Worm (Caenorhabditis elegans): ENCODE data around the gene R07E5.17.

The R07E5.17 gene

ce11 chrIII:4428797-4429196 is 24.6 kb upstream of the R07E5.17 start (continued):
- no peak for TF ChIP-seq npax-4 (tag; optimal IDR thresholded peaks at IDR 0.05)
- TF ChIP-seq C08G9.2 (tag; optimal IDR thresholded peaks at IDR 0.05): peak; percentile 10
- TF ChIP-seq ceh-6 (GFP tag; optimal IDR thresholded peaks at IDR 0.05): no peak
- TF ChIP-seq T23F11.4 (GFP tag; optimal IDR thresholded peaks at IDR 0.05): peak; percentile 56
- no peak for TF ChIP-seq syd-9 (tag; optimal IDR thresholded peaks at IDR 0.05)
- TF ChIP-seq pha-2 (tag; optimal IDR thresholded peaks at IDR 0.05): no peak
- no peak for TF ChIP-seq ceh-9 (tag; optimal IDR thresholded peaks at IDR 0.05)
- TF ChIP-seq fkh-10 (GFP tag; optimal IDR thresholded peaks at IDR 0.05): no peak
- no peak for TF ChIP-seq ets-4 (tag; optimal IDR thresholded peaks at IDR 0.05)
- TF ChIP-seq rnt-1 (tag; optimal IDR thresholded peaks at IDR 0.05): no peak
- TF ChIP-seq sdc-2 (tag; optimal IDR thresholded peaks at IDR 0.05): no peak
- TF ChIP-seq pag-3 (tag; optimal IDR thresholded peaks at IDR 0.05; ENCODE audit: borderline replicate concordance): no peak
- TF ChIP-seq hlh-8 (tag; optimal IDR thresholded peaks at IDR 0.05): no peak
- no peak for TF ChIP-seq ceh-2 (tag; optimal IDR thresholded peaks at IDR 0.05)
- no peak for TF ChIP-seq ceh-34 (tag; optimal IDR thresholded peaks at IDR 0.05)
- TF ChIP-seq ahr-1 (tag; optimal IDR thresholded peaks at IDR 0.05): no peak

DNA sequence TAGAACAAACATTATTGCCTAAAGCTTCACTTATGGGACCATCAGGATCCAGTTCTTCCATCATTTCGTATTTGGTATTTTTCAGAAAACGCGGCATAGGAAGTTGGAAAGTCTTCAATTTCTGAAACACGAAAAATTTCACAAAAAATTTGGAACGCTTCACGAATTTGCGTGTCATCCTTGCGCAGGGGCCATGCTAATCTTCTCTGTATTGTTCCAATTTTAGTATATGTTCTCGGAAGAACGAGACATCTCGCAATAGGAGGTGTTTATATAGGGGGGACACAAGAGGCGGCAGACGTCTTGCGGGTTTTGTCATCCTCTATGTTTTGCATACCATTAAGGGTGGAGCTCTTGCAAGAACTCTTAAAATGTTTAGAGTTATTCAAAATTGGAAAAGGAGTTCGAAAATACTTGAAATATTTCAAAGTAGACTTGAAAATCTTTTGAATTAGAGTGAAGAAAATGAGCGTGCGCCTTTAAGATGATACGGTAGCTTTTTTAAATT is 22.5 kb upstream of the R07E5.17 start:
- peak; percentile 62 for TF ChIP-seq fkh-6 (tag; optimal IDR thresholded peaks at IDR 0.05)
- peak; percentile 32 for TF ChIP-seq ceh-34 (tag; optimal IDR thresholded peaks at IDR 0.05)
- TF ChIP-seq lin-11 (tag; optimal IDR thresholded peaks at IDR 0.05): peak; percentile 14
- peak; percentile 91 for TF ChIP-seq sox-2 (GFP tag; IDR thresholded peaks at IDR 0.05)
- TF ChIP-seq hlh-6 (tag; optimal IDR thresholded peaks at IDR 0.05): peak; percentile 67
- TF ChIP-seq C38D4.7 (GFP tag; optimal IDR thresholded peaks at IDR 0.05): peak; percentile 70
- TF ChIP-seq syd-9 (tag; optimal IDR thresholded peaks at IDR 0.05): peak; percentile 22
- peak; percentile 48 for TF ChIP-seq npax-4 (tag; optimal IDR thresholded peaks at IDR 0.05)
- TF ChIP-seq zip-5 (tag; optimal IDR thresholded peaks at IDR 0.05): peak; percentile 40
- peak; percentile 57 for TF ChIP-seq elt-2 (tag; optimal IDR thresholded peaks at IDR 0.05)
- TF ChIP-seq ceh-14 (tag; optimal IDR thresholded peaks at IDR 0.05): peak; percentile 43
- peak; percentile 35 for TF ChIP-seq Y22D7AL.16 (tag; optimal IDR thresholded peaks at IDR 0.05)
- peak; percentile 40 for TF ChIP-seq sdc-2 (tag; optimal IDR thresholded peaks at IDR 0.05)
- TF ChIP-seq ztf-16 (tag; optimal IDR thresholded peaks at IDR 0.05): peak; percentile 17
- TF ChIP-seq fax-1 (tag; optimal IDR thresholded peaks at IDR 0.05): peak; percentile 5
- peak; percentile 24 for TF ChIP-seq C08G9.2 (tag; optimal IDR thresholded peaks at IDR 0.05)
- TF ChIP-seq che-1 (tag; optimal IDR thresholded peaks at IDR 0.05): peak; percentile 73
- peak; percentile 64 for TF ChIP-seq pha-2 (tag; optimal IDR thresholded peaks at IDR 0.05)
- peak; percentile 7 for TF ChIP-seq tbx-2 (tag; optimal IDR thresholded peaks at IDR 0.05)
- peak; percentile 54 for TF ChIP-seq ttx-3 (tag; optimal IDR thresholded peaks at IDR 0.05)
- peak; percentile 82 for TF ChIP-seq ceh-45 (GFP tag; IDR thresholded peaks at IDR 0.05)
- TF ChIP-seq ref-2 (tag; optimal IDR thresholded peaks at IDR 0.05): peak; percentile 44
- peak; percentile 49 for TF ChIP-seq unc-86 (tag; optimal IDR thresholded peaks at IDR 0.05)
- TF ChIP-seq hlh-15 (tag; optimal IDR thresholded peaks at IDR 0.05): peak; percentile 32
- peak; percentile 33 for TF ChIP-seq madf-2 (tag; optimal IDR thresholded peaks at IDR 0.05)
- TF ChIP-seq pat-9 (tag; optimal IDR thresholded peaks at IDR 0.05): peak; percentile 66
- peak; percentile 58 for TF ChIP-seq K02D7.2 (tag; optimal IDR thresholded peaks at IDR 0.05)
- TF ChIP-seq nhr-232 (tag; optimal IDR thresholded peaks at IDR 0.05): peak; percentile 53
- TF ChIP-seq ceh-2 (tag; optimal IDR thresholded peaks at IDR 0.05): peak; percentile 63
- TF ChIP-seq ceh-24 (tag; optimal IDR thresholded peaks at IDR 0.05): peak; percentile 40
- TF ChIP-seq unc-3 (GFP tag; conservative IDR thresholded peaks at IDR 0.05): peak; percentile 80
- TF ChIP-seq unc-3 (tag; optimal IDR thresholded peaks at IDR 0.05): peak; percentile 17
- peak; percentile 63 for TF ChIP-seq ceh-19 (GFP tag; optimal IDR thresholded peaks at IDR 0.05)
- TF ChIP-seq dmd-4 (tag; optimal IDR thresholded peaks at IDR 0.05; ENCODE audit: borderline replicate concordance): peak; percentile 24
- TF ChIP-seq sox-4 (tag; optimal IDR thresholded peaks at IDR 0.05): peak; percentile 59
- peak; percentile 42 for TF ChIP-seq ceh-6 (GFP tag; optimal IDR thresholded peaks at IDR 0.05)

Data from whole organism, late embryonic.